Fruit fly (Drosophila melanogaster) whole organism, wandering third instar larva: ENCODE data around the gene THG.

Experiments used
- CrebA ChIP-seq: fragments of 200-800 bp; sonication (Bioruptor generic); optimal IDR thresholded peaks from 2 replicates; lab custom pipeline; 2016; ENCODE audit warnings: missing biosample characterization, mild to moderate bottlenecking, missing genetic modification characterization, borderline replicate concordance
- HLH106 ChIP-seq: fragments of 200-800 bp; optimal IDR thresholded peaks from 3 replicates; lab custom pipeline; 2019; ENCODE audit warnings: missing biosample characterization, mild to moderate bottlenecking, missing genetic modification characterization, moderate library complexity
- fru ChIP-seq: fragments of 200-800 bp; sonication (Bioruptor generic); optimal IDR thresholded peaks from 3 replicates; lab custom pipeline; 2016; ENCODE audit warnings: missing biosample characterization, mild to moderate bottlenecking, missing genetic modification characterization
- usp ChIP-seq: fragments of >200 bp; optimal IDR thresholded peaks from 2 replicates; lab custom pipeline; 2017; ENCODE audit warnings: missing biosample characterization, missing genetic modification characterization

DNA sequence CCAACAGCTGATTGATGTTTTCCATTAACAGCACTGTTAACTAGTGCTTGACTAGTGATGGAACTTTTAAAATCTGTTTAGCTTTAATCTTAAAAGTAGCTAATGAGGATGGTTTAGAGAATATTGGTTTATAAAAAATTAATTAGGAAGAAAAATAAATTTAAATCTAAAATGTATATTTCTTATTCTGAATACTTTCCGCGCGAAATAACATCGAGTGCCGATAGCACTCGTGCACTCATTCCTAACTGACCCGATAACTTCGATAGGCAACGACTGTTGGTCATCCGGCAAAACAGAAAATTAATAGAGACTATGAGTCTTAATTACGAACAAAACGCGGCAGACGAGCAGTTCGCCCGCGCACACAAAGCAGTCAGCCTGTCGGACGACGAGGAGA lies at the start of gene THG, which contains the start of gene Rnmt:
- TF ChIP-seq usp (GFP tag; lab: Kevin White, UChicago) (no peak), fru (GFP tag; lab: Kevin White, UChicago) (peak; percentile 77), CrebA (no peak), HLH106 (tag; lab: Kevin White, UChicago) (peak; percentile 83)
